Fruit fly (Drosophila melanogaster) ovary, adult (tissue): ENCODE measurements around the gene CG32650.

Experiments used
- CG17801 ChIP-seq: fragments of 200-800 bp; optimal IDR thresholded peaks from 2 replicates; lab custom pipeline; 2019; ENCODE audit warnings: missing biosample characterization, mild to moderate bottlenecking, missing genetic modification characterization, moderate library complexity; ENCODE audit not compliant: partially characterized antibody

The CG32650 gene

dm6 chrX:12898569-12898968, at the start of gene CG32650:
Gene CG32650, minus strand, starts transcription at chrX:12898669.
- TF ChIP-seq CG17801, result no peak

- TF ChIP-seq CG17801, result no peak
Observed at dm6 chrX:12947670-12948069, 49.2 kb upstream of the CG32650 start.

DNA sequence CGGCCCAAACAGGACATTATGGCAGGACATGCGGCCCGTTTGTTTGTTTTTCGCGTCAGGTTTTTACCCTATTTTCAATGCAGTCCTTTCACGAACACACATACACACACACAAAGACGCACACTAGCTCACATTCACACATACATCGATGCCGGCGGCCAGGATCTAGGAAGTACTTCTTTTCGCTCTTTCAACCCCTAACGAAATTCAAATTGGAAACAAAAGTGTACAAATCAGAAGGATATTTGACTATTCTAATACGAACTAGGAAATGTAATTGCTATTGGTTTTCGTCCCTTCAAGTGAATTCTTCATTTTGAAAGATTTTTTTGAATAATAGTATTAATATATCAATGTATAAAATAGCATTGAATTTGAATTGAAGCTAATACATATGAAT, 41.9 kb upstream of the CG32650 start:
- TF ChIP-seq CG17801, result no peak

DNA sequence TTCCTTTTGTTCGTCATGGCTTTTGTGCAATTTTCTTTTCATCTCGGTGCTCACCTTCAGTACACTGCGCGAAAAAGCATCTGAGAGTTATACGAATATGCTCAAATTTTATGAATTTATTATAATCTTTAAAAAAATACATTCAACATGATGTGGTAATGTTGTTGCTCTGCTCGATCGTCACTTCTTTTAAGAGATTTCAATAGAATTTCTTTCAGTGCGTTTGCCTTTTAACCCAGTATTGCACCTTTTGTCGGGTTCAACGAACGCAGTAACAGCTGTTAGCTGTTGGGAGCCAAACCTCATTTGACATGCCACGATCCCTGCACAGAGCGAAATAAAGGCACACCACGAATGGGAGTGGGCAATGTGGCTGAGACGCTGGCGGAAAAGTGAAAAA, 41.5 kb upstream of the CG32650 start:
- TF ChIP-seq CG17801, result no peak

- no peak for TF ChIP-seq CG17801
Observed at dm6 chrX:12939021-12939420, 40.6 kb upstream of the CG32650 start.

dm6 chrX:12937825-12938520, 39.5 kb upstream of the CG32650 start:
- TF ChIP-seq CG17801, result no peak

DNA sequence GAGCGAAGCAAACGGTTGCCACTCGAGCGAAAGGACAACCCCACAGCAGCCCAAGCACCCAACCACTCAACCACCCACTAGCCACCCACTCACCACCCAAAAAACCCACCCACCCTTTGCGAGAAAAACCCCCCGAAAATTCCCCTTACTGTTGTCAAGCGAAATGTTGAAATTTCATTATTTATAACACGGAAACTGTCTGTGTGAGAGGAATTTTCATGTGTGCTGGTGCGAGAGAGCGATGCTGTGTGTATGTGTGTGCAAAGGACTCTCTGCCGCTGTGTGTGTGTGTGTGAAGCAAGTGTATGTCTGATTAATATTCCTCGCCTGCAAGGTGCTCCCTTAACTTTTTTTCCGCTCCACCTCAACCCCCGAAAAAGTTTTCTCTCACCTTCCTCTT, 31.3 kb upstream of the CG32650 start:
- no peak for TF ChIP-seq CG17801

- TF ChIP-seq CG17801, result no peak
Observed at dm6 chrX:12927612-12928011, 29.1 kb upstream of the CG32650 start.

- no peak for TF ChIP-seq CG17801
Observed at dm6 chrX:12925426-12926256, 27.2 kb upstream of the CG32650 start.

DNA sequence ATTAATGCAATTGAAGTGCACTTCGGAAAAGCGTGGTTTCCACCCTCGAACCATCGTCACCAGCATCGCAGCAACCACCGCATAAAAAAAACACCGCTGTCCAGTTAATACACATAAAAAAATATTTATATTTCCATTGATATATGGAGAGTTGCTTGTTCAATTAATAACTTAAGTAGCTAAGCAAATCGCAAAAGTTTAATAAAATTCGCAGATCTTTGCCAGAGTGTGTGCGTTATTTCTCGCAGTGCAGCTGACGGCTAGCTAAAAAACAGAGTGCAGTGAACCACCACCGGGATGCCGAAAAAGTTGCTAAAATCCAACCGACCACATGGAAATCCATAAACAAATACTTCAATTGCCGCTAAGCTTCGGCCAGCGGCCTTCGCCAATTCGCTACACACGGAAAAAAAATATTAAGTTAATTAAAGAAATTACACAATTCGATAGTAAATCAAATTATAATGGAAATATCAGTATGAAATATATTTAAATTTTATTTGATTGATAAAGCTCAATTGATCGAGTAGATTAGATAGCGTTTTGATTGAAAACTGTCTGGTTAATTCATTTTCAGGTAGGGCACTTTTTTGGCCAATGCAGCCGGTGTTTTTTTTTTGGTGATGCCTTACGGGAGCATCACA, 24.9 kb upstream of the CG32650 start:
- TF ChIP-seq CG17801, result no peak

DNA sequence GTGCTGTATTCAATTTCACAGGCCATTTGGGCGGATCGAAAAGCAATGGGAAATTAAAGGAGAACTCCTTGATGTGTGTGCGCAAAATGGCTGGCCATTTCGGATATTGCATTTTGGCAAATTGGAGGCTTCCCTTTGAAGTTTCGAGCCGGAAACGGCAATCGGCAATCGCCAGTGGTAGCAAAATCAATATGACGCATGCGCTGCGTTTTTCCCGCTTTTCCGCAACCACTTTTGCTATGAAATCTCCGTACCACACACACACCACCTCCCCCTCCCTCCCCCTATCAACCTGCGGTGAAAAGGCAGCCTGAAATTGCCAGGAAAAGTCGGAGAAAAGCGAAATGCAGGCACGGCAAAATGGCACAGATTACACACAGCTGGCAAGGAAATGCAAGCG, 23.9 kb upstream of the CG32650 start:
- TF ChIP-seq CG17801, result no peak

- no peak for TF ChIP-seq CG17801
Observed at dm6 chrX:12919594-12919993, 21.1 kb upstream of the CG32650 start.

- TF ChIP-seq CG17801, result no peak
Observed at dm6 chrX:12917177-12917576, 18.7 kb upstream of the CG32650 start, which contains the start of gene fne. Gene fne, plus strand, starts transcription at chrX:12917477.

- TF ChIP-seq CG17801, result no peak
Observed at dm6 chrX:12913729-12914128, 15.3 kb upstream of the CG32650 start.

- peak; percentile 31 for TF ChIP-seq CG17801
Observed at dm6 chrX:12909577-12910426, 11.3 kb upstream of the CG32650 start, which contains the start of the genes Brms1 and CG4645. Gene Brms1, minus strand, starts transcription at chrX:12909622. Gene CG4645, plus strand, starts transcription at chrX:12909953.

DNA sequence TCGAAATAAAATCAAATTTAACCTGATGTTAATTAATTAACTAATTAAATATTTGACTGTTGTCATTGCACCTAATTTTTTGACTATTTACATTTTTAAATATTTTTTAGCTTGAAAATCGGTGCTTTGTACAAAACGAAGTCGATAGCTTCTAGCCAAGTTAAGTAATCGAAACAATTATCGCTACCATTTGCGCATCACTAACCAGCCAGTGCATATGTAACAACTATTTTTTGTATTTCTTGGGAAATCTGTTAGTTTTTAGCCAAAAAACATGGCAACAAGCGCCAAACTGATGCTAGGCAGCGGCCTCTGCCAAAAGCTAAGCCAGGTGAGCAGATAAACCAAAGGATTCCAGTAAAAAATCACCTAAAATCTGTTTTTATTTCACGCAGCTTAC, 8.4 kb upstream of the CG32650 start, which contains the start of gene mRpL49:
mRpL49 (plus strand) TSS at position 192 of the 400 bp plus-strand sequence.
- TF ChIP-seq CG17801, result peak; percentile 26
